Fruit fly (Drosophila melanogaster) whole organism, embryonic: Measurements from ENCODE around the gene NitFhit.
A peak's percentile ranks its signal among the peaks of the same experiment; 100 is the strongest.

Source experiments
- Bdp1 ChIP-seq: fragments of 200-800 bp; sonication (Bioruptor generic); optimal IDR thresholded peaks from 3 replicates; lab custom pipeline; 2016; ENCODE audit warnings: missing biosample characterization, missing genetic modification characterization
- CG10366 ChIP-seq: fragments of 200-800 bp; sonication (Bioruptor generic); IDR thresholded peaks from 2 replicates; pipeline ENCODE4 v1.3.6; 2022; ENCODE audit warnings: missing biosample characterization, missing genetic modification characterization
- CG12236 ChIP-seq: fragments of 200-800 bp; sonication (Bioruptor generic); optimal IDR thresholded peaks from 2 replicates; lab custom pipeline; 2016; ENCODE audit warnings: missing biosample characterization, missing genetic modification characterization
- CG13775 ChIP-seq: fragments of 200-800 bp; sonication (Bioruptor generic); optimal IDR thresholded peaks from 3 replicates; lab custom pipeline; 2017; ENCODE audit warnings: missing biosample characterization, mild to moderate bottlenecking, missing genetic modification characterization
- CG14050 ChIP-seq: fragments of 200-800 bp; sonication (Bioruptor generic); IDR thresholded peaks from 3 replicates; pipeline ENCODE4 v1.3.6; 2022; ENCODE audit warnings: missing biosample characterization, missing genetic modification characterization
- CG14441 ChIP-seq: fragments of 200-800 bp; sonication (Bioruptor generic); IDR thresholded peaks from 2 replicates; pipeline ENCODE4 v1.3.6; 2022; ENCODE audit warnings: missing biosample characterization, missing genetic modification characterization
- CG15479 ChIP-seq: fragments of 200-800 bp; sonication (Bioruptor generic); optimal IDR thresholded peaks from 3 replicates; lab custom pipeline; 2019; ENCODE audit warnings: missing biosample characterization, mild to moderate bottlenecking, missing genetic modification characterization, moderate library complexity
- CG18619 ChIP-seq: fragments of 200-800 bp; sonication (Bioruptor generic); optimal IDR thresholded peaks from 3 replicates; lab custom pipeline; 2017; ENCODE audit warnings: missing biosample characterization, mild to moderate bottlenecking, missing genetic modification characterization
- CG30020 ChIP-seq: fragments of 200-800 bp; optimal IDR thresholded peaks from 2 replicates; lab custom pipeline; 2019; ENCODE audit warnings: missing biosample characterization, mild to moderate bottlenecking, missing genetic modification characterization, moderate library complexity
- CG3065 ChIP-seq: fragments of 200-800 bp; sonication (Bioruptor generic); optimal IDR thresholded peaks from 2 replicates; lab custom pipeline; 2016; ENCODE audit warnings: missing biosample characterization, missing genetic modification characterization
- CG31388 ChIP-seq: fragments of 200-800 bp; sonication (Bioruptor generic); optimal IDR thresholded peaks from 2 replicates; lab custom pipeline; 2016; ENCODE audit warnings: missing biosample characterization, missing genetic modification characterization
- CG33557 ChIP-seq: fragments of 200-800 bp; sonication (Bioruptor generic); optimal IDR thresholded peaks from 2 replicates; lab custom pipeline; 2019; ENCODE audit warnings: missing biosample characterization, mild to moderate bottlenecking, missing genetic modification characterization, moderate library complexity
- CG6791 ChIP-seq: fragments of 200-800 bp; sonication (Bioruptor generic); IDR thresholded peaks from 3 replicates; pipeline ENCODE4 v1.3.6; 2022; ENCODE audit warnings: missing biosample characterization, missing genetic modification characterization; ENCODE audit not compliant: partially characterized antibody
- CG7987 ChIP-seq: fragments of 200-800 bp; sonication (Bioruptor generic); optimal IDR thresholded peaks from 2 replicates; lab custom pipeline; 2018; ENCODE audit warnings: missing biosample characterization, mild to moderate bottlenecking, missing genetic modification characterization, moderate library complexity
- CG8089 ChIP-seq: fragments of 200-800 bp; sonication (Bioruptor generic); optimal IDR thresholded peaks from 3 replicates; lab custom pipeline; 2016; ENCODE audit warnings: missing biosample characterization, missing genetic modification characterization
- CG8924 ChIP-seq: fragments of 200-800 bp; optimal IDR thresholded peaks from 3 replicates; lab custom pipeline; 2019; ENCODE audit warnings: missing biosample characterization, mild to moderate bottlenecking, missing genetic modification characterization, moderate library complexity
- CG8944 ChIP-seq: fragments of 200-800 bp; sonication (Bioruptor generic); optimal IDR thresholded peaks from 3 replicates; lab custom pipeline; 2016; ENCODE audit warnings: missing biosample characterization, missing genetic modification characterization
- CG9727 ChIP-seq: fragments of 200-800 bp; sonication (Bioruptor generic); optimal IDR thresholded peaks from 3 replicates; lab custom pipeline; 2017; ENCODE audit warnings: missing biosample characterization, mild to moderate bottlenecking, missing genetic modification characterization
- CG9932 ChIP-seq: fragments of 200-800 bp; sonication (Bioruptor generic); IDR thresholded peaks from 2 replicates; pipeline ENCODE4 v1.3.6; 2022; ENCODE audit warnings: missing biosample characterization, missing genetic modification characterization
- CoRest ChIP-seq: fragments of 200-800 bp; sonication (Bioruptor generic); optimal IDR thresholded peaks from 3 replicates; lab custom pipeline; 2018; ENCODE audit warnings: missing biosample characterization, mild to moderate bottlenecking, missing genetic modification characterization, moderate library complexity
- D19B ChIP-seq: fragments of 200-800 bp; sonication (Bioruptor generic); optimal IDR thresholded peaks from 2 replicates; lab custom pipeline; 2017; ENCODE audit warnings: missing biosample characterization, mild to moderate bottlenecking, missing genetic modification characterization
- Dbx ChIP-seq: fragments of 200-800 bp; sonication (Bioruptor generic); IDR thresholded peaks from 3 replicates; pipeline ENCODE4 v1.3.6; 2022; ENCODE audit warnings: missing biosample characterization, missing genetic modification characterization
- Dref ChIP-seq: fragments of 200-800 bp; sonication (Bioruptor generic); IDR thresholded peaks from 2 replicates; pipeline ENCODE4 v1.3.6; 2022; ENCODE audit warnings: missing biosample characterization, missing genetic modification characterization
- Fer1 ChIP-seq: fragments of 200-800 bp; sonication (Bioruptor generic); optimal IDR thresholded peaks from 2 replicates; lab custom pipeline; 2017; ENCODE audit warnings: missing biosample characterization, mild to moderate bottlenecking, missing genetic modification characterization
- Fer3 ChIP-seq: fragments of 200-800 bp; sonication (Bioruptor generic); optimal IDR thresholded peaks from 2 replicates; lab custom pipeline; 2018; ENCODE audit warnings: missing biosample characterization, mild to moderate bottlenecking, missing genetic modification characterization, moderate library complexity
- Gug ChIP-seq: fragments of 200-800 bp; sonication (Bioruptor generic); IDR thresholded peaks from 4 replicates; pipeline ENCODE4 v1.3.6; 2022; ENCODE audit warnings: missing biosample characterization, missing genetic modification characterization
- HmgZ ChIP-seq: fragments of 200-800 bp; sonication (Bioruptor generic); optimal IDR thresholded peaks from 2 replicates; lab custom pipeline; 2018; ENCODE audit warnings: missing biosample characterization, mild to moderate bottlenecking, missing genetic modification characterization
- NC2β ChIP-seq: fragments of 200-800 bp; sonication (Bioruptor generic); optimal IDR thresholded peaks from 2 replicates; lab custom pipeline; 2016; ENCODE audit warnings: missing biosample characterization, missing genetic modification characterization
- PHDP ChIP-seq: fragments of 200-800 bp; sonication (Bioruptor generic); optimal IDR thresholded peaks from 3 replicates; lab custom pipeline; 2018; ENCODE audit warnings: missing biosample characterization, mild to moderate bottlenecking, missing genetic modification characterization, moderate library complexity
- ara ChIP-seq: fragments of 200-800 bp; sonication (Bioruptor generic); IDR thresholded peaks from 2 replicates; pipeline ENCODE4 v1.3.6; 2022; ENCODE audit warnings: missing biosample characterization, missing genetic modification characterization
- ato ChIP-seq: fragments of 200-800 bp; sonication (Bioruptor generic); IDR thresholded peaks from 2 replicates; pipeline ENCODE4 v1.3.6; 2022; ENCODE audit warnings: missing biosample characterization, missing genetic modification characterization; ENCODE audit not compliant: partially characterized antibody
- chinmo ChIP-seq: fragments of 200-800 bp; sonication (Bioruptor generic); IDR thresholded peaks from 4 replicates; pipeline ENCODE4 v1.3.6; 2022; ENCODE audit warnings: missing biosample characterization, missing genetic modification characterization; ENCODE audit not compliant: partially characterized antibody
- cwo ChIP-seq: fragments of 200-800 bp; sonication (Bioruptor generic); optimal IDR thresholded peaks from 3 replicates; lab custom pipeline; 2017; ENCODE audit warnings: missing biosample characterization, missing genetic modification characterization, mild to moderate bottlenecking, moderate library complexity, missing genetic modification reagents
- dysf ChIP-seq: fragments of 200-800 bp; sonication (Bioruptor generic); IDR thresholded peaks from 3 replicates; pipeline ENCODE4 v1.3.6; 2022; ENCODE audit warnings: missing biosample characterization, missing genetic modification characterization
- ems ChIP-seq: fragments of 200-800 bp; sonication (Bioruptor generic); optimal IDR thresholded peaks from 3 replicates; lab custom pipeline; 2016; ENCODE audit warnings: missing biosample characterization, missing genetic modification characterization
- en ChIP-seq: fragments of 200-800 bp; sonication (Bioruptor generic); optimal IDR thresholded peaks from 2 replicates; lab custom pipeline; 2016; ENCODE audit warnings: missing biosample characterization, missing genetic modification characterization
- fru ChIP-seq: fragments of >200 bp; optimal IDR thresholded peaks from 2 replicates; lab custom pipeline; 2017
- gt ChIP-seq: fragments of 200-800 bp; sonication (Bioruptor generic); IDR thresholded peaks from 2 replicates; pipeline ENCODE4 v1.3.6; 2022; ENCODE audit warnings: missing biosample characterization, missing genetic modification characterization
- hbn ChIP-seq: fragments of 200-800 bp; sonication (Bioruptor generic); IDR thresholded peaks from 2 replicates; pipeline ENCODE4 v1.3.6; 2022; ENCODE audit warnings: missing biosample characterization, missing genetic modification characterization; ENCODE audit not compliant: partially characterized antibody
- jigr1 ChIP-seq: fragments of 200-800 bp; sonication (Bioruptor generic); IDR thresholded peaks from 3 replicates; pipeline ENCODE4 v1.3.6; 2022; ENCODE audit warnings: missing biosample characterization, missing genetic modification characterization
- lab ChIP-seq: fragments of 200-800 bp; sonication (Bioruptor generic); optimal IDR thresholded peaks from 3 replicates; lab custom pipeline; 2017; ENCODE audit warnings: missing biosample characterization, missing genetic modification characterization, mild to moderate bottlenecking, moderate library complexity, missing genetic modification reagents
- lbe ChIP-seq: fragments of 200-800 bp; sonication (Bioruptor generic); optimal IDR thresholded peaks from 2 replicates; lab custom pipeline; 2016; ENCODE audit warnings: missing biosample characterization, mild to moderate bottlenecking, missing genetic modification characterization
- odd ChIP-seq: fragments of 200-800 bp; sonication (Bioruptor generic); optimal IDR thresholded peaks from 2 replicates; lab custom pipeline; 2017; ENCODE audit warnings: missing biosample characterization, mild to moderate bottlenecking, missing genetic modification characterization
- otp ChIP-seq: fragments of 200-800 bp; sonication (Bioruptor generic); IDR thresholded peaks from 3 replicates; pipeline ENCODE4, ENCODE4 v1.3.6; 2022; ENCODE audit warnings: missing biosample characterization, missing genetic modification characterization
- p53 ChIP-seq: fragments of 200-800 bp; sonication (Bioruptor generic); optimal IDR thresholded peaks from 2 replicates; lab custom pipeline; 2016; ENCODE audit warnings: missing biosample characterization, missing genetic modification characterization
- pb ChIP-seq: fragments of 200-800 bp; sonication (Bioruptor generic); optimal IDR thresholded peaks from 3 replicates; lab custom pipeline; 2016; ENCODE audit warnings: missing biosample characterization, missing genetic modification characterization
- pzg ChIP-seq: fragments of 200-800 bp; sonication (Bioruptor generic); optimal IDR thresholded peaks from 3 replicates; lab custom pipeline; 2018; ENCODE audit warnings: missing biosample characterization, mild to moderate bottlenecking, missing genetic modification characterization, moderate library complexity
- ro ChIP-seq: fragments of 200-800 bp; sonication (Bioruptor generic); IDR thresholded peaks from 2 replicates; pipeline ENCODE4 v1.3.6; 2022; ENCODE audit warnings: missing biosample characterization, missing genetic modification characterization
- salm ChIP-seq: fragments of 200-800 bp; sonication (Bioruptor generic); optimal IDR thresholded peaks from 2 replicates; lab custom pipeline; 2018; ENCODE audit warnings: missing biosample characterization, mild to moderate bottlenecking, missing genetic modification characterization
- tx ChIP-seq: fragments of 200-800 bp; sonication (Bioruptor generic); optimal IDR thresholded peaks from 2 replicates; lab custom pipeline; 2016; ENCODE audit warnings: missing biosample characterization, missing genetic modification characterization
- z ChIP-seq: fragments of 200-800 bp; sonication (Bioruptor generic); IDR thresholded peaks from 3 replicates; pipeline ENCODE4 v1.3.6; 2022; ENCODE audit warnings: missing biosample characterization, missing genetic modification characterization

The NitFhit gene

dm6 chr3L:205723-206284, 2.3 kb downstream of the NitFhit start, which contains the start of the genes Gk1 and CG13876:
Gk1 (minus strand) TSS chr3L:205844.
CG13876 (plus strand) TSS chr3L:206134.
- TF ChIP-seq chinmo (GFP tag; lab: Robert Waterston, UW) (no peak), PHDP (peak; percentile 99), CG15479 (peak; percentile 82), dysf (GFP tag; lab: Robert Waterston, UW) (peak; percentile 95), ara (GFP tag; lab: Robert Waterston, UW) (peak; percentile 94), CG31388 (GFP tag; lab: Kevin White, UChicago) (peak; percentile 59), jigr1 (peak; percentile 64; the same call in 2 of the 3 replicates), otp (GFP tag; lab: Robert Waterston, UW) (peak; percentile 87), pb (no peak), CoRest (peak; percentile 97), z (0 out of 3 replicates have a peak, but pooled peaks have one; percentile 36), D19B (GFP tag; lab: Kevin White, UChicago) (peak; percentile 83), odd (GFP tag; lab: Kevin White, UChicago) (peak; percentile 93), tx (GFP tag; lab: Kevin White, UChicago) (no peak), CG18619 (GFP tag; lab: Kevin White, UChicago) (peak; percentile 94), salm (tag; lab: Kevin White, UChicago) (peak; percentile 96), ro (peak; percentile 78), CG9932 (GFP tag; lab: Robert Waterston, UW) (peak; percentile 91), CG8924 (tag; lab: Kevin White, UChicago) (peak; percentile 98), CG14441 (GFP tag; lab: Robert Waterston, UW) (peak; percentile 90), NC2β (no peak), gt (peak; percentile 71), HmgZ (peak; percentile 98), lab (GFP tag; lab: Kevin White, UChicago) (no peak), ato (GFP tag; lab: Robert Waterston, UW) (no peak), en (no peak), cwo (GFP tag; lab: Kevin White, UChicago) (peak; percentile 92), CG14050 (GFP tag; lab: Robert Waterston, UW) (peak; percentile 95), CG3065 (peak; percentile 74), CG6791 (GFP tag; lab: Robert Waterston, UW) (no peak), CG8944 (GFP tag; lab: Kevin White, UChicago) (peak; percentile 17), CG8089 (GFP tag; lab: Kevin White, UChicago) (peak; percentile 3), p53 (GFP tag; lab: Kevin White, UChicago) (no peak), hbn (GFP tag; lab: Robert Waterston, UW) (no peak), fru (no peak), Fer1 (GFP tag; lab: Kevin White, UChicago) (peak; percentile 98), lbe (peak; percentile 93), Fer3 (tag; lab: Kevin White, UChicago) (peak; percentile 97), Gug (peak; percentile 57; the same call in 2 of the 4 replicates), Dbx (peak; percentile 96), CG13775 (GFP tag; lab: Kevin White, UChicago) (peak; percentile 93), CG10366 (peak; percentile 93), CG30020 (tag; lab: Kevin White, UChicago) (peak; percentile 85), CG12236 (GFP tag; lab: Kevin White, UChicago) (no peak), ems (GFP tag; lab: Kevin White, UChicago) (peak; percentile 72), Dref (no peak), Bdp1 (GFP tag; lab: Kevin White, UChicago) (peak; percentile 48), pzg (GFP tag; lab: Kevin White, UChicago) (peak; percentile 56), CG9727 (GFP tag; lab: Kevin White, UChicago) (peak; percentile 97), CG7987 (GFP tag; lab: Kevin White, UChicago) (peak; percentile 89), CG33557 (peak; percentile 92)
